Worm (Caenorhabditis elegans) whole organism, young adult: ENCODE data around the gene T14G8.4.

ENCODE experiments used
- B0261.1 ChIP-seq: sonication (generic microtip); optimal IDR thresholded peaks from 2 replicates; lab custom pipeline; 2016; ENCODE audit warnings: mild to moderate bottlenecking, missing genetic modification characterization, moderate library complexity, missing compliant biosample characterization
- F55B11.4 ChIP-seq: sonication (generic microtip); optimal IDR thresholded peaks from 2 replicates; lab custom pipeline; 2016; ENCODE audit warnings: missing compliant biosample characterization, missing genetic modification characterization, borderline replicate concordance; ENCODE audit not compliant: insufficient read depth
- Y79H2A.3 ChIP-seq: fragments of 200-800 bp; sonication (Bioruptor generic); conservative IDR thresholded peaks from 2 replicates; pipeline ENCODE4 v1.3.6; 2022; ENCODE audit warnings: missing genetic modification reagents, missing genetic modification characterization, missing compliant biosample characterization
- ekl-4 ChIP-seq: fragments of 200-800 bp; sonication (Bioruptor generic); IDR thresholded peaks from 2 replicates; pipeline ENCODE4 v1.3.6; 2022; ENCODE audit warnings: missing genetic modification reagents, missing genetic modification characterization, missing compliant biosample characterization
- fkh-3 ChIP-seq: sonication (generic microtip); optimal IDR thresholded peaks from 2 replicates; lab custom pipeline; 2016; ENCODE audit warnings: mild to moderate bottlenecking, missing genetic modification characterization, missing compliant biosample characterization
- hmg-20 ChIP-seq: fragments of 200-800 bp; sonication (Bioruptor generic); IDR thresholded peaks from 2 replicates; pipeline ENCODE4 v1.3.6; 2022; ENCODE audit warnings: missing genetic modification reagents, missing genetic modification characterization, missing compliant biosample characterization
- lsl-1 ChIP-seq: fragments of 200-800 bp; sonication (Bioruptor generic); optimal IDR thresholded peaks from 2 replicates; lab custom pipeline; 2018; ENCODE audit warnings: mild to moderate bottlenecking, missing genetic modification characterization, moderate library complexity, missing compliant biosample characterization
- nfya-1 ChIP-seq: sonication (generic microtip); optimal IDR thresholded peaks from 2 replicates; lab custom pipeline; 2017; ENCODE audit warnings: antibody characterized with exemption, missing compliant biosample characterization, missing genetic modification characterization, borderline replicate concordance; ENCODE audit not compliant: insufficient read depth
- snpc-4 ChIP-seq, 5 experiments: fragments of 150-350 bp in 1 of 5; sonication (generic microtip) in 4 of 5; optimal IDR thresholded peaks; 2 replicates each; lab custom pipeline; 2014 to 2018; ENCODE audit warnings: missing genetic modification characterization in 5 of 5, missing biosample characterization in 3 of 5, antibody characterized with exemption in 2 of 5, mild to moderate bottlenecking in 2 of 5, missing compliant biosample characterization in 2 of 5, missing genotype in 2 of 5, moderate library complexity in 2 of 5, missing genetic modification reagents in 1 of 5
- ztf-6 ChIP-seq: fragments of 200-800 bp; sonication (Bioruptor generic); IDR thresholded peaks from 2 replicates; pipeline ENCODE4 v1.3.6; 2022; ENCODE audit warnings: missing genetic modification reagents, missing genetic modification characterization, missing compliant biosample characterization

ce11 chrX:12829055-12829454 lies 34.6 kb downstream of the T14G8.4 start:
- TF ChIP-seq snpc-4 (GFP tag; optimal IDR thresholded peaks at IDR 0.05; lab: Kevin White, UChicago) (no peak), snpc-4 (tag; optimal IDR thresholded peaks at IDR 0.05; lab: Kevin White, UChicago) (no peak), ekl-4 (GFP tag; lab: Robert Waterston, UW) (no peak), F55B11.4 (tag; lab: Kevin White, UChicago) (no peak), nfya-1 (tag; lab: Kevin White, UChicago) (no peak), ztf-6 (GFP tag; lab: Robert Waterston, UW) (no peak), Y79H2A.3 (GFP tag; lab: Robert Waterston, UW) (no peak), hmg-20 (GFP tag; lab: Robert Waterston, UW) (no peak), fkh-3 (no peak), lsl-1 (no peak), B0261.1 (tag; lab: Kevin White, UChicago) (no peak)
